Worm (Caenorhabditis elegans) whole organism, late embryonic: ENCODE measurements around the gene ntc-1.
A peak's percentile ranks its signal among the peaks of the same experiment; 100 is the strongest.

Experiments
- F13H6.1 ChIP-seq: sonication (generic microtip); optimal IDR thresholded peaks from 2 replicates; lab custom pipeline; 2016; ENCODE audit warnings: missing genetic modification characterization, missing compliant biosample characterization
- ama-1 ChIP-seq: fragments of 150-350 bp; optimal IDR thresholded peaks from 2 replicates; lab custom pipeline; 2014
- ceh-22 ChIP-seq: sonication (generic microtip); optimal IDR thresholded peaks from 2 replicates; lab custom pipeline; 2017; ENCODE audit warnings: missing biosample characterization, missing genetic modification characterization
- ets-4 ChIP-seq: sonication (generic microtip); optimal IDR thresholded peaks from 2 replicates; lab custom pipeline; 2016; ENCODE audit warnings: missing genetic modification characterization, missing compliant biosample characterization
- hlh-30 ChIP-seq: sonication (generic microtip); optimal IDR thresholded peaks from 2 replicates; lab custom pipeline; 2017; ENCODE audit warnings: antibody characterized with exemption, missing genetic modification characterization, missing compliant biosample characterization; ENCODE audit not compliant: insufficient read depth
- nhr-11 ChIP-seq: fragments of 150-350 bp; optimal IDR thresholded peaks from 2 replicates; lab custom pipeline; 2014; ENCODE audit warnings: missing biosample characterization, missing genetic modification characterization
- pha-4 ChIP-seq: fragments of 150-350 bp; optimal IDR thresholded peaks from 2 replicates; lab custom pipeline; 2018; ENCODE audit warnings: missing biosample characterization, missing genetic modification reagents, missing genetic modification characterization
- pros-1 ChIP-seq: fragments of 150-350 bp; optimal IDR thresholded peaks from 2 replicates; lab custom pipeline; 2014; ENCODE audit warnings: missing biosample characterization, missing genetic modification reagents, missing genetic modification characterization
- tbx-2 ChIP-seq: sonication (generic microtip); optimal IDR thresholded peaks from 2 replicates; lab custom pipeline; 2016; ENCODE audit warnings: missing genetic modification characterization, missing compliant biosample characterization
- unc-55 ChIP-seq: sonication (generic microtip); optimal IDR thresholded peaks from 2 replicates; lab custom pipeline; 2017; ENCODE audit warnings: missing biosample characterization, missing genetic modification reagents, missing genetic modification characterization
- ztf-16 ChIP-seq: sonication (generic microtip); optimal IDR thresholded peaks from 2 replicates; lab custom pipeline; 2017; ENCODE audit warnings: missing genetic modification characterization, missing compliant biosample characterization

DNA sequence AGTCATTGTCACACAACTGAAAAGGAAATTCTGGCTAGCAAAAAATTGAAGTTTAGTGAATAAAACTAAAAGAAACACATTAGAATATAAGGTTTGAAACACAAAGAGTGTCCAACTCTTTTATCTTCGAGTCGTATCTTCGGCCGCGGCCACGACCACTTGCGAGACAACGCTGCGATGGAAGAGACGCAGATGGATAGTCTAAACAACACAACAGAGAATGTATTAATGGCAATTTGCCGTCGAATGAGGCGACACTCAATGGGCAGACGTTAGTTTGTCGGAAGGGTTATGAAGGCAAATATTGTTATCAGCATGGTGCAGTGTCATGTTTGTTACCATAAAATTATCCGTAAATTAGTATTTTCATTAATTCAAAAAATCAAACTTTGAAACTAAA is 12.8 kb upstream of the ntc-1 start, which contains the start of gene F39C12.1:
- TF ChIP-seq ceh-22 (tag; lab: Kevin White, UChicago) (no peak), ztf-16 (tag; lab: Kevin White, UChicago) (no peak), pha-4 (no peak), nhr-11 (tag; lab: Kevin White, UChicago) (no peak), pros-1 (tag; lab: Kevin White, UChicago) (no peak), F13H6.1 (tag; lab: Kevin White, UChicago) (no peak), hlh-30 (tag; lab: Kevin White, UChicago) (no peak), ets-4 (peak; percentile 44), tbx-2 (tag; lab: Kevin White, UChicago) (peak; percentile 56), unc-55 (GFP tag; lab: Kevin White, UChicago) (no peak), ama-1 (lab: Kevin White, UChicago) (no peak)
